Fruit fly (Drosophila melanogaster) whole organism, embryonic: ENCODE results near the gene Ythdc1.
A peak's percentile ranks its signal among the peaks of the same experiment; 100 is the strongest.

ENCODE experiments used
- CG10267 ChIP-seq: fragments of 200-800 bp; sonication (Bioruptor generic); optimal IDR thresholded peaks from 2 replicates; lab custom pipeline; 2018; ENCODE audit warnings: missing biosample characterization, mild to moderate bottlenecking, missing genetic modification characterization, moderate library complexity
- CG10274 ChIP-seq: fragments of 200-800 bp; sonication (Bioruptor generic); optimal IDR thresholded peaks from 3 replicates; lab custom pipeline; 2017; ENCODE audit warnings: missing biosample characterization, mild to moderate bottlenecking, missing genetic modification characterization
- CG10979 ChIP-seq: fragments of 200-800 bp; sonication (Bioruptor generic); optimal IDR thresholded peaks from 2 replicates; lab custom pipeline; 2018; ENCODE audit warnings: missing biosample characterization, mild to moderate bottlenecking, missing genetic modification characterization, moderate library complexity
- CG12155 ChIP-seq: fragments of 200-800 bp; sonication (Bioruptor generic); optimal IDR thresholded peaks from 3 replicates; lab custom pipeline; 2016; ENCODE audit warnings: missing biosample characterization, missing genetic modification characterization
- CG13296 ChIP-seq: fragments of 200-800 bp; sonication (Bioruptor generic); optimal IDR thresholded peaks from 3 replicates; lab custom pipeline; 2018; ENCODE audit warnings: missing biosample characterization, mild to moderate bottlenecking, missing genetic modification characterization
- CG14441 ChIP-seq: fragments of 200-800 bp; sonication (Bioruptor generic); IDR thresholded peaks from 2 replicates; pipeline ENCODE4 v1.3.6; 2022; ENCODE audit warnings: missing biosample characterization, missing genetic modification characterization
- CG14965 ChIP-seq: fragments of 200-800 bp; sonication (Bioruptor generic); optimal IDR thresholded peaks from 2 replicates; lab custom pipeline; 2016; ENCODE audit warnings: missing biosample characterization, missing genetic modification characterization, borderline replicate concordance
- CG15269 ChIP-seq: fragments of 200-800 bp; sonication (Bioruptor generic); optimal IDR thresholded peaks from 2 replicates; lab custom pipeline; 2018; ENCODE audit warnings: missing biosample characterization, mild to moderate bottlenecking, missing genetic modification characterization, moderate library complexity
- CG15696 ChIP-seq: fragments of 200-800 bp; sonication (Bioruptor generic); optimal IDR thresholded peaks from 2 replicates; lab custom pipeline; 2019; ENCODE audit warnings: missing biosample characterization, mild to moderate bottlenecking, missing genetic modification characterization, moderate library complexity
- CG1792 ChIP-seq: fragments of 200-800 bp; sonication (Bioruptor generic); optimal IDR thresholded peaks from 2 replicates; lab custom pipeline; 2016; ENCODE audit warnings: missing biosample characterization, missing genetic modification characterization
- CG18599 ChIP-seq: fragments of 200-800 bp; sonication (Bioruptor generic); optimal IDR thresholded peaks from 3 replicates; lab custom pipeline; 2017; ENCODE audit warnings: missing biosample characterization, missing genetic modification characterization, mild to moderate bottlenecking, moderate library complexity, missing genetic modification reagents
- CG2202 ChIP-seq: fragments of 200-800 bp; sonication (Bioruptor generic); optimal IDR thresholded peaks from 2 replicates; lab custom pipeline; 2018; ENCODE audit warnings: missing biosample characterization, mild to moderate bottlenecking, missing genetic modification characterization
- CG2678 ChIP-seq: fragments of 200-800 bp; sonication (Bioruptor generic); optimal IDR thresholded peaks from 3 replicates; lab custom pipeline; 2019; ENCODE audit warnings: missing biosample characterization, mild to moderate bottlenecking, missing genetic modification characterization, moderate library complexity
- CG2712 ChIP-seq: fragments of 200-800 bp; optimal IDR thresholded peaks from 3 replicates; lab custom pipeline; 2019; ENCODE audit warnings: missing biosample characterization, mild to moderate bottlenecking, missing genetic modification characterization, moderate library complexity
- CG33213 ChIP-seq: fragments of 200-800 bp; sonication (Bioruptor generic); optimal IDR thresholded peaks from 3 replicates; lab custom pipeline; 2016; ENCODE audit warnings: missing biosample characterization, missing genetic modification characterization
- CG3726 ChIP-seq: fragments of 200-800 bp; sonication (Bioruptor generic); IDR thresholded peaks from 3 replicates; pipeline ENCODE4, ENCODE4 v1.3.6; 2022; ENCODE audit warnings: missing biosample characterization, missing genetic modification characterization
- CG42726 ChIP-seq: fragments of 200-800 bp; sonication (Bioruptor generic); IDR thresholded peaks from 2 replicates; pipeline ENCODE4 v1.3.6; 2022; ENCODE audit warnings: missing biosample characterization, missing genetic modification characterization; ENCODE audit not compliant: partially characterized antibody
- CG4424 ChIP-seq: fragments of 200-800 bp; sonication (Bioruptor generic); optimal IDR thresholded peaks from 3 replicates; lab custom pipeline; 2016; ENCODE audit warnings: missing biosample characterization, missing genetic modification characterization
- CG7786 ChIP-seq: fragments of 200-800 bp; sonication (Bioruptor generic); optimal IDR thresholded peaks from 2 replicates; lab custom pipeline; 2016; ENCODE audit warnings: missing biosample characterization, missing genetic modification characterization
- CG7987 ChIP-seq: fragments of 200-800 bp; sonication (Bioruptor generic); optimal IDR thresholded peaks from 2 replicates; lab custom pipeline; 2018; ENCODE audit warnings: missing biosample characterization, mild to moderate bottlenecking, missing genetic modification characterization, moderate library complexity
- CG8388 ChIP-seq: fragments of 200-800 bp; sonication (Bioruptor generic); optimal IDR thresholded peaks from 2 replicates; lab custom pipeline; 2019; ENCODE audit warnings: missing biosample characterization, mild to moderate bottlenecking, missing genetic modification characterization, moderate library complexity
- CG8478 ChIP-seq: fragments of >200 bp; optimal IDR thresholded peaks from 2 replicates; lab custom pipeline; 2018
- Dbx ChIP-seq: fragments of 200-800 bp; sonication (Bioruptor generic); IDR thresholded peaks from 3 replicates; pipeline ENCODE4 v1.3.6; 2022; ENCODE audit warnings: missing biosample characterization, missing genetic modification characterization
- Dip3 ChIP-seq: fragments of 200-800 bp; sonication (Bioruptor generic); optimal IDR thresholded peaks from 3 replicates; lab custom pipeline; 2016; ENCODE audit warnings: missing biosample characterization, missing genetic modification characterization
- Doc2 ChIP-seq: fragments of 200-800 bp; sonication (Bioruptor generic); IDR thresholded peaks from 2 replicates; pipeline ENCODE4 v1.3.6; 2022; ENCODE audit warnings: missing biosample characterization, missing genetic modification characterization
- GATAe ChIP-seq: fragments of 200-800 bp; sonication (Bioruptor generic); conservative IDR thresholded peaks from 2 replicates; pipeline ENCODE4 v1.3.6; 2022; ENCODE audit warnings: missing biosample characterization, missing genetic modification characterization
- PHDP ChIP-seq: fragments of 200-800 bp; sonication (Bioruptor generic); optimal IDR thresholded peaks from 3 replicates; lab custom pipeline; 2018; ENCODE audit warnings: missing biosample characterization, mild to moderate bottlenecking, missing genetic modification characterization, moderate library complexity
- Ravus ChIP-seq: fragments of 200-800 bp; sonication (Bioruptor generic); IDR thresholded peaks from 2 replicates; pipeline ENCODE4 v1.3.6; 2022; ENCODE audit warnings: missing biosample characterization, missing genetic modification characterization
- bcd ChIP-seq: fragments of 200-800 bp; sonication (Bioruptor generic); optimal IDR thresholded peaks from 2 replicates; lab custom pipeline; 2017; ENCODE audit warnings: missing biosample characterization, mild to moderate bottlenecking, missing genetic modification characterization
- btn ChIP-seq: fragments of 200-800 bp; sonication (Bioruptor generic); optimal IDR thresholded peaks from 2 replicates; lab custom pipeline; 2016; ENCODE audit warnings: missing biosample characterization, missing genetic modification characterization
- crol ChIP-seq: fragments of 200-800 bp; sonication (Bioruptor generic); IDR thresholded peaks from 2 replicates; pipeline ENCODE4 v1.3.6; 2022; ENCODE audit warnings: missing biosample characterization, missing genetic modification characterization
- dmrt99B ChIP-seq: fragments of 200-800 bp; sonication (Bioruptor generic); optimal IDR thresholded peaks from 2 replicates; lab custom pipeline; 2018; ENCODE audit warnings: missing biosample characterization, mild to moderate bottlenecking, missing genetic modification characterization, moderate library complexity
- fru ChIP-seq: fragments of >200 bp; optimal IDR thresholded peaks from 2 replicates; lab custom pipeline; 2017
- gsb-n ChIP-seq: fragments of 200-800 bp; sonication (Bioruptor generic); optimal IDR thresholded peaks from 3 replicates; lab custom pipeline; 2018; ENCODE audit warnings: missing biosample characterization, mild to moderate bottlenecking, missing genetic modification characterization
- hb ChIP-seq: fragments of 200-800 bp; sonication (Bioruptor generic); IDR thresholded peaks from 3 replicates; pipeline ENCODE4 v1.3.6; 2022; ENCODE audit warnings: missing biosample characterization, missing genetic modification characterization; ENCODE audit not compliant: partially characterized antibody
- her ChIP-seq: fragments of 200-800 bp; sonication (Bioruptor generic); optimal IDR thresholded peaks from 2 replicates; lab custom pipeline; 2016; ENCODE audit warnings: missing biosample characterization, missing genetic modification characterization
- hkb ChIP-seq, 2 experiments: fragments of 200-800 bp in 1 of 2; fragments of >200 bp in 1 of 2; sonication (Bioruptor generic) in 1 of 2; IDR thresholded peaks in 1 of 2; optimal IDR thresholded peaks in 1 of 2; 2 replicates each; pipeline versions ENCODE4 v1.3.6 to Lab custom; 2017 to 2022; ENCODE audit warnings: missing biosample characterization in 1 of 2, missing genetic modification characterization in 1 of 2
- lmd ChIP-seq: fragments of 200-800 bp; sonication (Bioruptor generic); IDR thresholded peaks from 2 replicates; pipeline ENCODE4 v1.3.6; 2022; ENCODE audit warnings: missing biosample characterization, missing genetic modification characterization
- peb ChIP-seq: fragments of 200-800 bp; sonication (Bioruptor generic); IDR thresholded peaks from 2 replicates; pipeline ENCODE4 v1.3.6; 2022; ENCODE audit warnings: missing biosample characterization, missing genetic modification characterization
- row ChIP-seq: fragments of 200-800 bp; sonication (Bioruptor generic); IDR thresholded peaks from 3 replicates; pipeline ENCODE4 v1.3.6; 2022; ENCODE audit warnings: missing biosample characterization, missing genetic modification characterization
- run ChIP-seq: fragments of 200-800 bp; sonication (Bioruptor generic); optimal IDR thresholded peaks from 3 replicates; lab custom pipeline; 2018; ENCODE audit warnings: missing biosample characterization, mild to moderate bottlenecking, missing genetic modification characterization
- salm ChIP-seq: fragments of 200-800 bp; sonication (Bioruptor generic); optimal IDR thresholded peaks from 2 replicates; lab custom pipeline; 2018; ENCODE audit warnings: missing biosample characterization, mild to moderate bottlenecking, missing genetic modification characterization
- sd ChIP-seq: fragments of 200-800 bp; sonication (Bioruptor generic); optimal IDR thresholded peaks from 3 replicates; lab custom pipeline; 2018; ENCODE audit warnings: missing biosample characterization, mild to moderate bottlenecking, missing genetic modification characterization, moderate library complexity
- sisA ChIP-seq: fragments of 200-800 bp; sonication (Bioruptor generic); IDR thresholded peaks from 2 replicates; pipeline ENCODE4 v1.3.6; 2022; ENCODE audit warnings: missing biosample characterization, missing genetic modification characterization
- slp2 ChIP-seq: fragments of 200-800 bp; sonication (Bioruptor generic); optimal IDR thresholded peaks from 2 replicates; lab custom pipeline; 2016; ENCODE audit warnings: missing biosample characterization, missing genetic modification characterization
- sr ChIP-seq: fragments of 200-800 bp; sonication (Bioruptor generic); IDR thresholded peaks from 3 replicates; pipeline ENCODE4 v1.3.6; 2022; ENCODE audit warnings: missing biosample characterization, missing genetic modification characterization
- stc ChIP-seq: fragments of 200-800 bp; sonication (Bioruptor generic); IDR thresholded peaks from 2 replicates; pipeline ENCODE4 v1.3.6; 2022; ENCODE audit warnings: missing biosample characterization, missing genetic modification characterization
- tin ChIP-seq: fragments of 200-800 bp; sonication (Bioruptor generic); optimal IDR thresholded peaks from 3 replicates; lab custom pipeline; 2016; ENCODE audit warnings: missing biosample characterization, missing genetic modification characterization
- ttk ChIP-seq: fragments of 200-800 bp; sonication (Bioruptor generic); IDR thresholded peaks from 2 replicates; pipeline ENCODE4 v2.1.2; 2022; ENCODE audit warnings: missing biosample characterization, missing genetic modification characterization
- unpg ChIP-seq: fragments of 200-800 bp; sonication (Bioruptor generic); optimal IDR thresholded peaks from 3 replicates; lab custom pipeline; 2018; ENCODE audit warnings: missing biosample characterization, mild to moderate bottlenecking, missing genetic modification characterization, moderate library complexity
- wdn ChIP-seq: fragments of 200-800 bp; sonication (Bioruptor generic); IDR thresholded peaks from 2 replicates; pipeline ENCODE4 v1.3.6; 2022; ENCODE audit warnings: missing biosample characterization, missing genetic modification characterization

Gene Ythdc1

DNA sequence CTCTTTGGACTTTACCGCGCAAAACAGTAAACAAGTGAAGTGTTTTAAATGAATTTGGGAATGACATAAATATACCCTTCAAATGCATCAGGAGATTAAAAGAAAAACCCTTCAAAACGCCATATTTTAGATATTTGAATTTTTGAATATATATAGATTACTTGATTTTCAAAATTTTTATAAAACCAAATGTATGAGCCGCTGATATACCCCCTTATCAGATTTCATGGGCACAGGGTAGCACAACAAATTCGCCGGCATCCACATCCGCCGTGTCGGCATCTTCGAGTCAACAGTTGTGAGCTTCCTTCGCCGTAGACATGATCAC lies 4.0 kb upstream of the Ythdc1 start, which contains the start of gene Ids (continued):
- TF ChIP-seq CG12155 (peak; percentile 26), her (GFP tag; lab: Kevin White, UChicago) (no peak), CG10979 (tag; lab: Kevin White, UChicago) (peak; percentile 63), bcd (no peak), peb (GFP tag; lab: Robert Waterston, UW) (peak; percentile 35; the same call in 1 of the 2 replicates), CG14441 (GFP tag; lab: Robert Waterston, UW) (peak; percentile 86), lmd (GFP tag; lab: Robert Waterston, UW) (peak; percentile 78), slp2 (GFP tag; lab: Kevin White, UChicago) (peak; percentile 23), CG10274 (peak; percentile 13), sisA (GFP tag; lab: Robert Waterston, UW) (peak; percentile 67), sr (GFP tag; lab: Robert Waterston, UW) (peak; percentile 35; the same call in 1 of the 3 replicates), gsb-n (peak; percentile 47), Dbx (peak; percentile 72; the same call in 2 of the 3 replicates), CG15269 (no peak), CG33213 (peak; percentile 10), CG18599 (GFP tag; lab: Kevin White, UChicago) (peak; percentile 83), Doc2 (GFP tag; lab: Robert Waterston, UW) (no peak), CG15696 (no peak), CG8388 (peak; percentile 67), CG2712 (tag; lab: Kevin White, UChicago) (peak; percentile 77), run (tag; lab: Kevin White, UChicago) (peak; percentile 42), Dip3 (peak; percentile 29), PHDP (tag; lab: Kevin White, UChicago) (peak; percentile 71), fru (lab: Kevin White, UChicago) (no peak), CG2678 (tag; lab: Kevin White, UChicago) (peak; percentile 76), btn (GFP tag; lab: Kevin White, UChicago) (no peak), CG10267 (tag; lab: Kevin White, UChicago) (peak; percentile 33), crol (GFP tag; lab: Robert Waterston, UW) (peak; percentile 41; the same call in 1 of the 2 replicates), CG42726 (GFP tag; lab: Robert Waterston, UW) (no peak), CG4424 (GFP tag; lab: Kevin White, UChicago) (peak; percentile 67), salm (tag; lab: Kevin White, UChicago) (peak; percentile 16), stc (peak; percentile 81), CG1792 (GFP tag; lab: Kevin White, UChicago) (no peak), CG2202 (peak; percentile 10), CG3726 (0 out of 3 replicates have a peak, but pooled peaks have one; percentile 64), hb (GFP tag; lab: Robert Waterston, UW) (no peak), Ravus (GFP tag; lab: Robert Waterston, UW) (peak; percentile 38), GATAe (GFP tag; lab: Robert Waterston, UW) (no peak), CG14965 (GFP tag; lab: Kevin White, UChicago) (no peak), CG13296 (GFP tag; lab: Kevin White, UChicago) (peak; percentile 63), sd (tag; lab: Kevin White, UChicago) (peak; percentile 27), wdn (GFP tag; lab: Robert Waterston, UW) (peak; percentile 72; the same call in 1 of the 2 replicates), unpg (GFP tag; lab: Kevin White, UChicago) (peak; percentile 74), CG7786 (GFP tag; lab: Kevin White, UChicago) (no peak), hkb (optimal IDR thresholded peaks at IDR 0.05; lab: Kevin White, UChicago) (no peak), hkb (GFP tag; IDR thresholded peaks at IDR 0.05; lab: Robert Waterston, UW) (peak; percentile 75), CG7987 (GFP tag; lab: Kevin White, UChicago) (no peak), tin (GFP tag; lab: Kevin White, UChicago) (peak; percentile 13), CG8478 (lab: Kevin White, UChicago) (no peak), ttk (GFP tag; lab: Robert Waterston, UW) (peak; percentile 80), row (GFP tag; lab: Robert Waterston, UW) (peak; percentile 89), dmrt99B (tag; lab: Kevin White, UChicago) (peak; percentile 83)
